Fruit fly (Drosophila melanogaster) whole organism, embryonic: ENCODE data around the gene Fnta.

ENCODE experiments used
- Bdp1 ChIP-seq: fragments of 200-800 bp; sonication (Bioruptor generic); optimal IDR thresholded peaks from 3 replicates; lab custom pipeline; 2016; ENCODE audit warnings: missing biosample characterization, missing genetic modification characterization
- C15 ChIP-seq: fragments of 200-800 bp; sonication (Bioruptor generic); IDR thresholded peaks from 3 replicates; pipeline ENCODE4 v1.3.6; 2022; ENCODE audit warnings: missing biosample characterization, missing genetic modification characterization
- CG11504 ChIP-seq: fragments of 200-800 bp; sonication (Bioruptor generic); optimal IDR thresholded peaks from 3 replicates; lab custom pipeline; 2019; ENCODE audit warnings: missing biosample characterization, mild to moderate bottlenecking, missing genetic modification characterization, moderate library complexity
- CG12219 ChIP-seq: fragments of 200-800 bp; sonication (Bioruptor generic); optimal IDR thresholded peaks from 3 replicates; lab custom pipeline; 2018; ENCODE audit warnings: missing biosample characterization, mild to moderate bottlenecking, missing genetic modification characterization
- CG12769 ChIP-seq: fragments of 200-800 bp; sonication (Bioruptor generic); optimal IDR thresholded peaks from 2 replicates; lab custom pipeline; 2019; ENCODE audit warnings: missing biosample characterization, mild to moderate bottlenecking, missing genetic modification characterization, moderate library complexity
- CG1529 ChIP-seq: fragments of 200-800 bp; sonication (Bioruptor generic); optimal IDR thresholded peaks from 3 replicates; lab custom pipeline; 2018; ENCODE audit warnings: missing biosample characterization, missing genetic modification characterization
- CG17186 ChIP-seq: fragments of 200-800 bp; sonication (Bioruptor generic); optimal IDR thresholded peaks from 3 replicates; lab custom pipeline; 2017; ENCODE audit warnings: missing biosample characterization, missing genetic modification reagents, missing genetic modification characterization
- CG1792 ChIP-seq: fragments of 200-800 bp; sonication (Bioruptor generic); optimal IDR thresholded peaks from 2 replicates; lab custom pipeline; 2016; ENCODE audit warnings: missing biosample characterization, missing genetic modification characterization
- CG18764 ChIP-seq: fragments of 200-800 bp; sonication (Bioruptor generic); optimal IDR thresholded peaks from 3 replicates; lab custom pipeline; 2016; ENCODE audit warnings: missing biosample characterization, missing genetic modification characterization
- CG2202 ChIP-seq: fragments of 200-800 bp; sonication (Bioruptor generic); optimal IDR thresholded peaks from 2 replicates; lab custom pipeline; 2018; ENCODE audit warnings: missing biosample characterization, mild to moderate bottlenecking, missing genetic modification characterization
- CG2678 ChIP-seq: fragments of 200-800 bp; sonication (Bioruptor generic); optimal IDR thresholded peaks from 3 replicates; lab custom pipeline; 2019; ENCODE audit warnings: missing biosample characterization, mild to moderate bottlenecking, missing genetic modification characterization, moderate library complexity
- CG2875 ChIP-seq: fragments of 200-800 bp; sonication (Bioruptor generic); optimal IDR thresholded peaks from 2 replicates; lab custom pipeline; 2017; ENCODE audit warnings: missing biosample characterization, mild to moderate bottlenecking, missing genetic modification characterization, missing genetic modification reagents
- CG2889 ChIP-seq: fragments of 200-800 bp; sonication (Bioruptor generic); IDR thresholded peaks from 3 replicates; pipeline ENCODE4 v1.3.6; 2022; ENCODE audit warnings: missing biosample characterization, missing genetic modification characterization
- CG3407 ChIP-seq: fragments of 200-800 bp; sonication (Bioruptor generic); optimal IDR thresholded peaks from 2 replicates; lab custom pipeline; 2018; ENCODE audit warnings: missing biosample characterization, mild to moderate bottlenecking, missing genetic modification characterization
- CG34376 ChIP-seq: fragments of 200-800 bp; sonication (Bioruptor generic); optimal IDR thresholded peaks from 2 replicates; lab custom pipeline; 2018; ENCODE audit warnings: missing biosample characterization, mild to moderate bottlenecking, missing genetic modification characterization
- CG4360 ChIP-seq: fragments of 200-800 bp; sonication (Bioruptor generic); IDR thresholded peaks from 2 replicates; pipeline ENCODE4 v1.3.6; 2022; ENCODE audit warnings: missing biosample characterization, missing genetic modification characterization
- CG43689 ChIP-seq: fragments of 200-800 bp; sonication (Bioruptor generic); IDR thresholded peaks from 2 replicates; pipeline ENCODE4 v1.3.6; 2022; ENCODE audit warnings: missing biosample characterization, missing genetic modification characterization
- CG4707 ChIP-seq: fragments of 200-800 bp; sonication (Bioruptor generic); optimal IDR thresholded peaks from 2 replicates; lab custom pipeline; 2018; ENCODE audit warnings: missing biosample characterization, mild to moderate bottlenecking, missing genetic modification characterization, moderate library complexity
- CG6175 ChIP-seq: fragments of 200-800 bp; sonication (Bioruptor generic); IDR thresholded peaks from 3 replicates; pipeline ENCODE4 v1.3.6; 2022; ENCODE audit warnings: missing biosample characterization, missing genetic modification characterization
- CG6791 ChIP-seq: fragments of 200-800 bp; sonication (Bioruptor generic); IDR thresholded peaks from 3 replicates; pipeline ENCODE4 v1.3.6; 2022; ENCODE audit warnings: missing biosample characterization, missing genetic modification characterization; ENCODE audit not compliant: partially characterized antibody
- CG6854 ChIP-seq: fragments of 200-800 bp; sonication (Bioruptor generic); optimal IDR thresholded peaks from 3 replicates; lab custom pipeline; 2017; ENCODE audit warnings: missing biosample characterization, mild to moderate bottlenecking, missing genetic modification characterization
- CG8089 ChIP-seq: fragments of 200-800 bp; sonication (Bioruptor generic); optimal IDR thresholded peaks from 3 replicates; lab custom pipeline; 2016; ENCODE audit warnings: missing biosample characterization, missing genetic modification characterization
- CG8944 ChIP-seq: fragments of 200-800 bp; sonication (Bioruptor generic); optimal IDR thresholded peaks from 3 replicates; lab custom pipeline; 2016; ENCODE audit warnings: missing biosample characterization, missing genetic modification characterization
- Chrac-16 ChIP-seq: fragments of 200-800 bp; sonication (Bioruptor generic); optimal IDR thresholded peaks from 3 replicates; lab custom pipeline; 2016; ENCODE audit warnings: missing biosample characterization, missing genetic modification characterization
- Dref ChIP-seq: fragments of 200-800 bp; sonication (Bioruptor generic); IDR thresholded peaks from 2 replicates; pipeline ENCODE4 v1.3.6; 2022; ENCODE audit warnings: missing biosample characterization, missing genetic modification characterization
- Elba2 ChIP-seq: fragments of 200-800 bp; sonication (Bioruptor generic); optimal IDR thresholded peaks from 3 replicates; lab custom pipeline; 2016; ENCODE audit warnings: missing biosample characterization, missing genetic modification characterization
- Hey ChIP-seq: fragments of 200-800 bp; sonication (Bioruptor generic); optimal IDR thresholded peaks from 3 replicates; lab custom pipeline; 2018; ENCODE audit warnings: missing biosample characterization, mild to moderate bottlenecking, missing genetic modification characterization
- Hr51 ChIP-seq, 2 experiments: fragments of 200-800 bp; sonication (Bioruptor generic); optimal IDR thresholded peaks; 2 replicates in 1 of 2; 3 replicates in 1 of 2; lab custom pipeline; 2016 to 2018; ENCODE audit warnings: missing biosample characterization in 2 of 2, missing genetic modification characterization in 2 of 2, mild to moderate bottlenecking in 1 of 2, moderate library complexity in 1 of 2
- Mes4 ChIP-seq: fragments of 200-800 bp; sonication (Bioruptor generic); optimal IDR thresholded peaks from 2 replicates; lab custom pipeline; 2016; ENCODE audit warnings: missing biosample characterization, missing genetic modification characterization
- NC2β ChIP-seq: fragments of 200-800 bp; sonication (Bioruptor generic); optimal IDR thresholded peaks from 2 replicates; lab custom pipeline; 2016; ENCODE audit warnings: missing biosample characterization, missing genetic modification characterization
- NK7.1 ChIP-seq: fragments of 200-800 bp; sonication (Bioruptor generic); optimal IDR thresholded peaks from 3 replicates; lab custom pipeline; 2016; ENCODE audit warnings: missing biosample characterization, missing genetic modification characterization
- Rx ChIP-seq: fragments of 200-800 bp; sonication (Bioruptor generic); IDR thresholded peaks from 2 replicates; pipeline ENCODE4 v1.3.6; 2022; ENCODE audit warnings: missing biosample characterization, missing genetic modification characterization
- Scr ChIP-seq: fragments of 200-800 bp; sonication (Bioruptor generic); IDR thresholded peaks from 2 replicates; pipeline ENCODE4 v1.3.6; 2022; ENCODE audit warnings: missing biosample characterization, missing genetic modification characterization; ENCODE audit not compliant: partially characterized antibody
- Spps ChIP-seq: fragments of 200-800 bp; sonication (Bioruptor generic); optimal IDR thresholded peaks from 2 replicates; lab custom pipeline; 2018; ENCODE audit warnings: missing biosample characterization, mild to moderate bottlenecking, missing genetic modification characterization
- abd-A ChIP-seq: fragments of 200-800 bp; sonication (Bioruptor generic); optimal IDR thresholded peaks from 3 replicates; lab custom pipeline; 2019; ENCODE audit warnings: missing biosample characterization, mild to moderate bottlenecking, missing genetic modification characterization, moderate library complexity
- amos ChIP-seq: fragments of 200-800 bp; sonication (Bioruptor generic); IDR thresholded peaks from 2 replicates; pipeline ENCODE4 v1.3.6; 2022; ENCODE audit warnings: missing biosample characterization, missing genetic modification characterization; ENCODE audit not compliant: partially characterized antibody
- ato ChIP-seq: fragments of 200-800 bp; sonication (Bioruptor generic); IDR thresholded peaks from 2 replicates; pipeline ENCODE4 v1.3.6; 2022; ENCODE audit warnings: missing biosample characterization, missing genetic modification characterization; ENCODE audit not compliant: partially characterized antibody
- az2 ChIP-seq: fragments of 200-800 bp; sonication (Bioruptor generic); optimal IDR thresholded peaks from 3 replicates; lab custom pipeline; 2016; ENCODE audit warnings: missing biosample characterization, missing genetic modification characterization
- bowl ChIP-seq: fragments of 200-800 bp; sonication (Bioruptor generic); IDR thresholded peaks from 2 replicates; pipeline ENCODE4 v1.3.6; 2022; ENCODE audit warnings: missing biosample characterization, missing genetic modification characterization
- cato ChIP-seq: fragments of 200-800 bp; sonication (Bioruptor generic); optimal IDR thresholded peaks from 2 replicates; lab custom pipeline; 2016; ENCODE audit warnings: missing biosample characterization, missing genetic modification characterization, borderline replicate concordance
- da ChIP-seq: fragments of 200-800 bp; sonication (Bioruptor generic); optimal IDR thresholded peaks from 2 replicates; lab custom pipeline; 2016; ENCODE audit warnings: missing biosample characterization, missing genetic modification characterization
- emc ChIP-seq: fragments of 200-800 bp; sonication (Bioruptor generic); optimal IDR thresholded peaks from 2 replicates; lab custom pipeline; 2016; ENCODE audit warnings: missing biosample characterization, missing genetic modification characterization
- ftz-f1 ChIP-seq: fragments of 200-800 bp; sonication (Bioruptor generic); optimal IDR thresholded peaks from 2 replicates; lab custom pipeline; 2016; ENCODE audit warnings: missing biosample characterization, missing genetic modification characterization
- ind ChIP-seq: fragments of 200-800 bp; sonication (Bioruptor generic); optimal IDR thresholded peaks from 3 replicates; lab custom pipeline; 2016; ENCODE audit warnings: missing biosample characterization, missing genetic modification characterization
- inv ChIP-seq: fragments of 200-800 bp; sonication (Bioruptor generic); IDR thresholded peaks from 2 replicates; pipeline ENCODE4 v1.3.6; 2022; ENCODE audit warnings: missing biosample characterization, missing genetic modification characterization; ENCODE audit not compliant: partially characterized antibody
- klu ChIP-seq: fragments of 200-800 bp; sonication (Bioruptor generic); IDR thresholded peaks from 2 replicates; pipeline ENCODE4 v1.3.6; 2022; ENCODE audit warnings: missing biosample characterization, missing genetic modification characterization
- lola ChIP-seq, 3 experiments: fragments of >200 bp in 2 of 3; fragments of 200-800 bp in 1 of 3; sonication (Bioruptor generic) in 1 of 3; optimal IDR thresholded peaks; 2 replicates each; lab custom pipeline; 2017 to 2019; ENCODE audit warnings: missing biosample characterization in 3 of 3, missing genetic modification characterization in 3 of 3, mild to moderate bottlenecking in 1 of 3, moderate library complexity in 1 of 3
- ro ChIP-seq: fragments of 200-800 bp; sonication (Bioruptor generic); IDR thresholded peaks from 2 replicates; pipeline ENCODE4 v1.3.6; 2022; ENCODE audit warnings: missing biosample characterization, missing genetic modification characterization
- sens ChIP-seq: fragments of 200-800 bp; sonication (Bioruptor generic); peaks from one replicate; lab custom pipeline; 2016; ENCODE audit warnings: missing biosample characterization, missing genetic modification characterization
- seq ChIP-seq: fragments of 200-800 bp; sonication (Bioruptor generic); IDR thresholded peaks from 2 replicates; pipeline ENCODE4 v1.3.6; 2022; ENCODE audit warnings: missing biosample characterization, missing genetic modification characterization
- yki ChIP-seq: fragments of >200 bp; optimal IDR thresholded peaks from 3 replicates; lab custom pipeline; 2018

Gene Fnta

DNA sequence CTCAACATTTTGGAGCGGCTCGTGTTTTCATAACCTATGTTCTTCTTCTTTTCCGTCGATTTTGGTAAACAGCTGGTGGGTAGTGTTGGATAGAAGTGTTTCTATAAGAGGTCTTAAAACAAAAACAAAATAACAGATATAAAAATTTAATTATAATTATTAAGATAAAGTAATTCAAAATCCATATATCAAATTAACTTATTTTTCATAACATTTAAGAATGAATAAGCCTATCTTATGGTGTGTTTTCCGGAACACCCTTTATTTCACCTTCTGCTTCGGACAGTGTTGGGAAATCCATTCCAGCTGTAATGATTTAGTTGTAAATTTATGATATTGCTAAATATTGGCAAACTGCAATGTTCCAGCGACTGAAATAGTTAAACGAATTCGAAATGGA, 19.9 kb upstream of the Fnta start, which contains the start of the genes mRpS2 and Mon1 (continued):
- peak; percentile 97 for TF ChIP-seq sens (GFP tag; lab: Kevin White, UChicago)
- TF ChIP-seq CG12769 (tag; lab: Kevin White, UChicago), result peak; percentile 81
- TF ChIP-seq yki (lab: Kevin White, UChicago), result no peak
- TF ChIP-seq CG1529 (GFP tag; lab: Kevin White, UChicago), result peak; percentile 83
- TF ChIP-seq CG2202 (tag; lab: Kevin White, UChicago), result peak; percentile 85
- TF ChIP-seq Bdp1 (GFP tag; lab: Kevin White, UChicago), result peak; percentile 75
- TF ChIP-seq da (GFP tag; lab: Kevin White, UChicago), result peak; percentile 37
- TF ChIP-seq CG6791 (GFP tag; lab: Robert Waterston, UW), result no peak
- TF ChIP-seq CG12219 (GFP tag; lab: Kevin White, UChicago), result peak; percentile 71
- peak; percentile 59 for TF ChIP-seq CG1792 (GFP tag; lab: Kevin White, UChicago)
- peak; percentile 90 for TF ChIP-seq seq
- TF ChIP-seq Elba2 (GFP tag; lab: Kevin White, UChicago), result peak; percentile 62
- TF ChIP-seq ro (GFP tag; lab: Robert Waterston, UW), result peak; percentile 85
- TF ChIP-seq CG34376 (GFP tag; lab: Kevin White, UChicago), result peak; percentile 73
- TF ChIP-seq Scr (GFP tag; lab: Robert Waterston, UW), result no peak
- TF ChIP-seq CG4707 (GFP tag; lab: Kevin White, UChicago), result peak; percentile 61
- TF ChIP-seq abd-A (tag; lab: Kevin White, UChicago), result no peak
- no peak for TF ChIP-seq amos (GFP tag; lab: Robert Waterston, UW)
- peak; percentile 88 for TF ChIP-seq C15 (GFP tag; lab: Robert Waterston, UW)
- peak; percentile 92 for TF ChIP-seq bowl (GFP tag; lab: Robert Waterston, UW)
- peak; percentile 88 for TF ChIP-seq CG43689 (GFP tag; lab: Robert Waterston, UW)
- TF ChIP-seq CG18764 (GFP tag; lab: Kevin White, UChicago), result peak; percentile 95
- peak; percentile 48 for TF ChIP-seq NC2β (GFP tag; lab: Kevin White, UChicago)
- peak; percentile 49 for TF ChIP-seq NK7.1 (GFP tag; lab: Kevin White, UChicago)
- TF ChIP-seq CG2678 (tag; lab: Kevin White, UChicago), result peak; percentile 97
- peak; percentile 23 for TF ChIP-seq Mes4
- TF ChIP-seq Spps (tag; lab: Kevin White, UChicago), result peak; percentile 94
- TF ChIP-seq Dref, result 0 out of 2 replicates have a peak, but pooled peaks have one; percentile 37
- peak; percentile 93 for TF ChIP-seq CG6175 (GFP tag; lab: Robert Waterston, UW)
- TF ChIP-seq CG2889 (GFP tag; lab: Robert Waterston, UW), result peak; percentile 93
- peak; percentile 89 for TF ChIP-seq CG3407 (GFP tag; lab: Kevin White, UChicago)
- TF ChIP-seq Chrac-16, result peak; percentile 94
- no peak for TF ChIP-seq inv (GFP tag; lab: Robert Waterston, UW)
- peak; percentile 69 for TF ChIP-seq CG8944 (GFP tag; lab: Kevin White, UChicago)
- peak in 1 of 3 experiments; percentile 94 for TF ChIP-seq lola (GFP tag; optimal IDR thresholded peaks at IDR 0.05; lab: Kevin White, UChicago)
- TF ChIP-seq Hey (tag; lab: Kevin White, UChicago), result no peak
- peak; percentile 83 for TF ChIP-seq CG2875 (GFP tag; lab: Kevin White, UChicago)
- TF ChIP-seq CG17186, result peak; percentile 71
- peak; percentile 74 for TF ChIP-seq CG4360 (GFP tag; lab: Robert Waterston, UW)
- peak; percentile 87 to 96 for TF ChIP-seq Hr51 (GFP tag; optimal IDR thresholded peaks at IDR 0.05; lab: Kevin White, UChicago)
- TF ChIP-seq CG6854 (GFP tag; lab: Kevin White, UChicago), result peak; percentile 76
- peak; percentile 70 for TF ChIP-seq CG8089 (GFP tag; lab: Kevin White, UChicago)
- TF ChIP-seq ftz-f1 (GFP tag; lab: Kevin White, UChicago), result peak; percentile 61
- TF ChIP-seq cato (GFP tag; lab: Kevin White, UChicago), result peak; percentile 83
- peak; percentile 97 for TF ChIP-seq ind (GFP tag; lab: Kevin White, UChicago)
- TF ChIP-seq Rx (GFP tag; lab: Robert Waterston, UW), result peak; percentile 87
- TF ChIP-seq CG11504, result peak; percentile 93
- TF ChIP-seq az2 (GFP tag; lab: Kevin White, UChicago), result peak; percentile 95
- TF ChIP-seq ato (GFP tag; lab: Robert Waterston, UW), result no peak
- TF ChIP-seq klu (GFP tag; lab: Robert Waterston, UW), result peak; percentile 89
- TF ChIP-seq emc, result peak; percentile 63
